Worm (Caenorhabditis elegans) whole organism, L2 larva: ENCODE data around the gene K02E2.11.
A peak's percentile ranks its signal among the peaks of the same experiment; 100 is the strongest.

ENCODE experiments used
- C34F6.9 ChIP-seq: fragments of 150-350 bp; optimal IDR thresholded peaks from 2 replicates; lab custom pipeline; 2014; ENCODE audit warnings: missing biosample characterization, missing genetic modification characterization
- R02D3.7 ChIP-seq: fragments of 150-350 bp; optimal IDR thresholded peaks from 2 replicates; lab custom pipeline; 2014; ENCODE audit warnings: missing biosample characterization, missing genetic modification characterization
- Y55F3AM.14 ChIP-seq: fragments of 200-800 bp; sonication (Bioruptor generic); optimal IDR thresholded peaks from 2 replicates; lab custom pipeline; 2018; ENCODE audit warnings: mild to moderate bottlenecking, missing genetic modification characterization, missing compliant biosample characterization
- aly-2 ChIP-seq: fragments of 150-350 bp; optimal IDR thresholded peaks from 2 replicates; lab custom pipeline; 2014; ENCODE audit warnings: missing biosample characterization, missing genetic modification characterization
- crh-2 ChIP-seq: sonication (generic microtip); optimal IDR thresholded peaks from 2 replicates; lab custom pipeline; 2017; ENCODE audit warnings: missing biosample characterization, missing genetic modification characterization
- egl-27 ChIP-seq: sonication (generic microtip); optimal IDR thresholded peaks from 3 replicates; lab custom pipeline; 2017; ENCODE audit warnings: missing biosample characterization, missing genetic modification reagents, missing genetic modification characterization
- elt-1 ChIP-seq: fragments of 150-350 bp; optimal IDR thresholded peaks from 2 replicates; lab custom pipeline; 2014; ENCODE audit warnings: missing biosample characterization, missing genetic modification characterization
- fos-1 ChIP-seq: fragments of 150-350 bp; optimal IDR thresholded peaks from 2 replicates; lab custom pipeline; 2014; ENCODE audit warnings: missing biosample characterization, missing genetic modification characterization
- gmeb-1 ChIP-seq: fragments of 150-350 bp; optimal IDR thresholded peaks from 2 replicates; lab custom pipeline; 2014; ENCODE audit warnings: missing biosample characterization, missing genetic modification characterization
- lin-13 ChIP-seq: fragments of 150-350 bp; optimal IDR thresholded peaks from 2 replicates; lab custom pipeline; 2014; ENCODE audit warnings: missing biosample characterization, missing genetic modification reagents, missing genetic modification characterization
- mbf-1 ChIP-seq: sonication (generic microtip); optimal IDR thresholded peaks from 2 replicates; lab custom pipeline; 2017; ENCODE audit warnings: missing biosample characterization, missing genetic modification characterization
- mdl-1 ChIP-seq, 2 experiments: fragments of 150-350 bp in 1 of 2; sonication (generic microtip) in 1 of 2; optimal IDR thresholded peaks; 2 replicates each; lab custom pipeline; 2017; ENCODE audit warnings: missing biosample characterization in 2 of 2, missing genetic modification characterization in 2 of 2
- nhr-10 ChIP-seq: sonication (generic microtip); optimal IDR thresholded peaks from 2 replicates; lab custom pipeline; 2017; ENCODE audit warnings: missing biosample characterization, missing genetic modification characterization
- nhr-11 ChIP-seq: fragments of 150-350 bp; optimal IDR thresholded peaks from 2 replicates; lab custom pipeline; 2014; ENCODE audit warnings: missing biosample characterization, missing genetic modification characterization
- nhr-12 ChIP-seq: fragments of 150-350 bp; optimal IDR thresholded peaks from 2 replicates; lab custom pipeline; 2014; ENCODE audit warnings: missing biosample characterization, missing genetic modification characterization
- nhr-21 ChIP-seq: fragments of 150-350 bp; optimal IDR thresholded peaks from 2 replicates; lab custom pipeline; 2014; ENCODE audit warnings: missing biosample characterization, missing genetic modification characterization
- nhr-23 ChIP-seq: fragments of 150-350 bp; optimal IDR thresholded peaks from 2 replicates; lab custom pipeline; 2014; ENCODE audit warnings: missing biosample characterization, missing genetic modification reagents, missing genetic modification characterization
- nhr-237 ChIP-seq: fragments of 150-350 bp; optimal IDR thresholded peaks from 2 replicates; lab custom pipeline; 2014; ENCODE audit warnings: missing biosample characterization, missing genetic modification characterization
- nhr-25 ChIP-seq: fragments of 150-350 bp; sonication (generic microtip); optimal IDR thresholded peaks from 3 replicates; lab custom pipeline; 2014; ENCODE audit warnings: missing biosample characterization, missing genetic modification characterization
- peb-1 ChIP-seq: fragments of 150-350 bp; optimal IDR thresholded peaks from 2 replicates; lab custom pipeline; 2014; ENCODE audit warnings: missing biosample characterization, missing genetic modification characterization
- unc-39 ChIP-seq: fragments of 150-350 bp; optimal IDR thresholded peaks from 2 replicates; lab custom pipeline; 2014; ENCODE audit warnings: missing biosample characterization, missing genetic modification characterization
- unc-55 ChIP-seq: fragments of 150-350 bp; sonication (generic microtip); optimal IDR thresholded peaks from 3 replicates; lab custom pipeline; 2014; ENCODE audit warnings: missing biosample characterization, missing genetic modification reagents, missing genetic modification characterization
- ztf-11 ChIP-seq: sonication (generic microtip); optimal IDR thresholded peaks from 2 replicates; lab custom pipeline; 2017; ENCODE audit warnings: missing biosample characterization, missing genetic modification characterization
- ztf-4 ChIP-seq: fragments of 150-350 bp; optimal IDR thresholded peaks from 2 replicates; lab custom pipeline; 2014; ENCODE audit warnings: missing biosample characterization, missing genetic modification characterization

The K02E2.11 gene

DNA sequence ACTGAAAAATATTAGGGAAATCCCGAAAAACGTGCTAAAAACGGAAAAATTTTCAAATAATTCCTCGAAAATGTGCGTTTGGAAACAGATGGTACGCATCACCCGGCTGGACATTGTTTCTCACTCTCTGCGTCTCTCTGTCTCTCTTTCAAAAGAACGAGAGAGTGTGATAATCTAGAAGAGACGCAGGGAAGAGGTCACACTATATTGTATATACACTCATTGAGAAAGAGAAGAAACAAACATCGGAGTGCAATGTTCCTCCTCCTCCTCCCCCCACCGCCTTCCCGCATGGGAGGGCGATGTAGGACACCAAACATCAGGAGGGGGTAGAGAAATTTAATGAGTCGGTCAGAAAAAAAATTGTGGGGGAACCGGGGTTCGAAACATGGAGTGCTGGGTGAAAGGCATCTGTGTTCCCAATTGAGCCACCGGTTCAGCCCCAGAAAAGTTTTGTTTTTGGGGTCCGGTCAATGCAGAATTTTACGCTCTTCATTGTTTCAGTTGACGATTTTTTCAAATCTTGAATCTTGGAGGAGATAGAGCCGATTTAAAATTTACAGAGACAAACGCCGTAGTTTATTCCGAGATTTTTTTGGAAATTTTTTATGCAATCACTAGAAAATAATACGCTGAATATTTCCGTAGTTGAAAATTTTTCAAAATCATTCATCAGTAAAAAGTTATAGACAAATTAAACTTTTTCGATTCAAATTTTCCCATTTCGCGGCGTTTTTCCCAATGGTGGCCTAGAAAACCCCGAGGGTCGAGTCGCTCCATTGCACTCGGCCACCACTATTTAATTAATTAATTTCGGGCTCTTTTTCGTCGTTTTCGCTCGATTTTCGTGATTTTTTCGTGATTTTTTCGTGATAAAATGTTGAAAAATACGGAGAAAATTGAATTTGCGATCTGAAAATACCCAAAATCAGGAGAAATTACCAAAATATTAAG lies 41.4 kb downstream of the K02E2.11 start (continued):
- TF ChIP-seq aly-2 (tag; lab: Kevin White, UChicago): no peak
- TF ChIP-seq fos-1: peak; percentile 60
- TF ChIP-seq, all 48 proteins: peak for 19

- TF ChIP-seq mbf-1 (tag; lab: Kevin White, UChicago) (no peak), elt-1 (tag; lab: Kevin White, UChicago) (no peak), nhr-25 (tag; lab: Kevin White, UChicago) (no peak), nhr-12 (tag; lab: Kevin White, UChicago) (no peak), crh-2 (tag; lab: Kevin White, UChicago) (no peak), nhr-11 (no peak), peb-1 (no peak), nhr-10 (tag; lab: Kevin White, UChicago) (no peak), ztf-4 (tag; lab: Kevin White, UChicago) (no peak), ztf-11 (no peak), R02D3.7 (no peak), mdl-1 (tag; optimal IDR thresholded peaks at IDR 0.05; lab: Kevin White, UChicago) (no peak), nhr-21 (tag; lab: Kevin White, UChicago) (no peak), nhr-237 (tag; lab: Kevin White, UChicago) (no peak), nhr-23 (tag; lab: Kevin White, UChicago) (no peak), unc-39 (tag; lab: Kevin White, UChicago) (no peak), C34F6.9 (tag; lab: Kevin White, UChicago) (no peak), lin-13 (GFP tag; lab: Kevin White, UChicago) (no peak), egl-27 (tag; lab: Kevin White, UChicago) (no peak), Y55F3AM.14 (GFP tag; lab: Kevin White, UChicago) (no peak)
Measured at ce11 chrV:20425183-20425400, 42.0 kb downstream of the K02E2.11 start, which contains the start of the genes fce-2 and F48F5.8. Gene fce-2, plus strand, starts transcription at chrV:20425301. Gene F48F5.8, plus strand, starts transcription at chrV:20425342.

- peak; percentile 16 for TF ChIP-seq gmeb-1 (tag; lab: Kevin White, UChicago)
- peak; percentile 32 for TF ChIP-seq unc-55 (GFP tag; lab: Kevin White, UChicago)
Measured at ce11 chrV:20431390-20431789, 48.3 kb downstream of the K02E2.11 start.
